Fruit fly (Drosophila melanogaster) Kc167 (cell line): Measurements from ENCODE around the gene dy.

Source experiments
- Myc ChIP-seq: fragments of >200 bp; optimal IDR thresholded peaks from 2 replicates; lab custom pipeline; 2017; ENCODE audit warnings: missing external identifiers
- Sin3A ChIP-seq: fragments of >200 bp; optimal IDR thresholded peaks from 2 replicates; lab custom pipeline; 2018; ENCODE audit warnings: missing external identifiers
- psq ChIP-seq: fragments of >200 bp; optimal IDR thresholded peaks from 2 replicates; lab custom pipeline; 2017; ENCODE audit warnings: missing external identifiers
- ttk ChIP-seq: sonication (Bioruptor generic); optimal IDR thresholded peaks from 2 replicates; lab custom pipeline; 2017; ENCODE audit warnings: missing external identifiers

DNA sequence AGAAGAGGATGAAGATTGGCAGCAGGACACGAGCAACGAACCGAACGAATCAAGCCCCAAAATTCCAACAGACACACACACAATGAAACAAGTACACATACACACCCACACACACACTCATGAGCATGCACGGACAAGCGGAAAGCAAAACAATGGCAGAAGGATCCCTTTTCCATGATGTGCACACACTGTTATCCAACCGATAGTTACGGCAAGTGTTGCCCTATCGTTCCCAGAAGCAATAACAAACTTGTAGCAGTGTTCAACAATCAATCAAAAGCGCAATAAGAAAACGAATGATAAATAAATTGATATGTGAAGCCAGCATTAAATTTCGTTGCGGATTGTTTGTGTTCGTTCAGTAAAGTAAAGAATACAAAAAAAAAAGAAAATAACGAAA is 18.3 kb upstream of the dy start:
- TF ChIP-seq psq (lab: Kevin White, UChicago): no peak
- TF ChIP-seq Sin3A (lab: Kevin White, UChicago): no peak
- TF ChIP-seq Myc (lab: Kevin White, UChicago): no peak
- TF ChIP-seq ttk (lab: Kevin White, UChicago): no peak
